Fruit fly (Drosophila melanogaster): ENCODE results near the gene ida.

DNA sequence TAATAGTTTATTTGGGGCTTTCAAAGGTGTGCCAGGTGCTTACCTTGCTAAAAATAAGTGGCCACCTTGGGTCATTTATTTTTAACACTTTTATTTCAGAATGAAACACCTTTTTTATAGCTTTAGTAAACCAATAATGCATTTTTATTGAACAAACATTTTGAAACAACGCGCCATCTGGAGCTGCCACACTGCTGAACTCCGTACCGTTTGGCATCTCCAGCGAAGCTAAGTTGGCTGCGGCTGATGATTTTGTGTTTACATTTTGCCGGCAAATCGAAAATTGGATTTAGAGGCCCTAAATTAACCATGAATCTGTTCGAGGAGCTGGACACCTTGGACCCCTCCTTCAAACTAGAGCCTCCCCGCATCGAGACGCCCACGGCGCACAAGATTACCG, at the start of gene ida:
- TF ChIP-seq pan (optimal IDR thresholded peaks at IDR 0.05): no peak
- no peak for TF ChIP-seq CG8478 (optimal IDR thresholded peaks at IDR 0.05)
- no peak for TF ChIP-seq Dll (optimal IDR thresholded peaks at IDR 0.05)
- no peak for TF ChIP-seq psq (optimal IDR thresholded peaks at IDR 0.05)
- no peak for TF ChIP-seq EcR (GFP tag; optimal IDR thresholded peaks at IDR 0.05)
- no peak for TF ChIP-seq usp (GFP tag; optimal IDR thresholded peaks at IDR 0.05)
